Fruit fly (Drosophila melanogaster) whole organism, wandering third instar larva: ENCODE data around the gene CG33552.

Experiments used
- Abd-B ChIP-seq: fragments of >200 bp; optimal IDR thresholded peaks from 2 replicates; lab custom pipeline; 2017; ENCODE audit warnings: missing biosample characterization, missing genetic modification characterization
- CG32264 ChIP-seq: fragments of 200-800 bp; sonication (Bioruptor generic); optimal IDR thresholded peaks from 2 replicates; lab custom pipeline; 2016; ENCODE audit warnings: missing biosample characterization, missing genetic modification characterization
- CG9705 ChIP-seq: fragments of 200-800 bp; sonication (Bioruptor generic); optimal IDR thresholded peaks from 2 replicates; lab custom pipeline; 2018; ENCODE audit warnings: missing biosample characterization, mild to moderate bottlenecking, missing genetic modification characterization
- CrebA ChIP-seq: fragments of 200-800 bp; sonication (Bioruptor generic); optimal IDR thresholded peaks from 2 replicates; lab custom pipeline; 2016; ENCODE audit warnings: missing biosample characterization, mild to moderate bottlenecking, missing genetic modification characterization, borderline replicate concordance
- Dfd ChIP-seq: fragments of >200 bp; optimal IDR thresholded peaks from 2 replicates; lab custom pipeline; 2017; ENCODE audit warnings: missing biosample characterization, missing genetic modification characterization
- Dif ChIP-seq: fragments of 200-275, 200-300 bp; sonication (Bioruptor generic); optimal IDR thresholded peaks from 2 replicates; lab custom pipeline; 2018; ENCODE audit warnings: missing biosample characterization, missing genetic modification characterization; ENCODE audit not compliant: partially characterized antibody
- GATAd ChIP-seq: sonication (Bioruptor generic); optimal IDR thresholded peaks from 2 replicates; lab custom pipeline; 2016; ENCODE audit warnings: missing biosample characterization, missing genetic modification characterization
- HLH106 ChIP-seq: fragments of 200-800 bp; optimal IDR thresholded peaks from 3 replicates; lab custom pipeline; 2019; ENCODE audit warnings: missing biosample characterization, mild to moderate bottlenecking, missing genetic modification characterization, moderate library complexity
- Hnf4 ChIP-seq: fragments of 200-800 bp; sonication (Bioruptor generic); optimal IDR thresholded peaks from 2 replicates; lab custom pipeline; 2016; ENCODE audit warnings: missing biosample characterization, mild to moderate bottlenecking, missing genetic modification characterization
- Hr78 ChIP-seq: fragments of >200 bp; optimal IDR thresholded peaks from 2 replicates; lab custom pipeline; 2017; ENCODE audit warnings: missing biosample characterization, missing genetic modification characterization
- Hr83 ChIP-seq: fragments of 200-300 bp; sonication (Bioruptor generic); optimal IDR thresholded peaks from 2 replicates; lab custom pipeline; 2016; ENCODE audit warnings: missing biosample characterization, mild to moderate bottlenecking, missing genetic modification characterization, moderate library complexity; ENCODE audit not compliant: poor library complexity, severe bottlenecking
- Jra ChIP-seq: sonication (Bioruptor generic); optimal IDR thresholded peaks from 2 replicates; lab custom pipeline; 2016; ENCODE audit warnings: missing biosample characterization, missing genetic modification characterization
- Mio ChIP-seq: sonication (Bioruptor generic); optimal IDR thresholded peaks from 2 replicates; lab custom pipeline; 2016; ENCODE audit warnings: missing biosample characterization, missing genetic modification characterization
- Myc ChIP-seq: fragments of >200 bp; optimal IDR thresholded peaks from 2 replicates; lab custom pipeline; 2017
- N ChIP-seq: fragments of >200 bp; optimal IDR thresholded peaks from 2 replicates; lab custom pipeline; 2018; ENCODE audit warnings: missing biosample characterization, missing external identifiers, missing genetic modification characterization
- OdsH ChIP-seq: fragments of 200-800 bp; sonication (Bioruptor generic); optimal IDR thresholded peaks from 2 replicates; lab custom pipeline; 2016; ENCODE audit warnings: missing biosample characterization, mild to moderate bottlenecking, missing genetic modification characterization
- Rel ChIP-seq, 2 experiments: fragments of 200-800 bp; sonication (Bioruptor generic) in 1 of 2; optimal IDR thresholded peaks; 2 replicates in 1 of 2; 3 replicates in 1 of 2; lab custom pipeline; 2016 to 2019; ENCODE audit warnings: mild to moderate bottlenecking in 2 of 2, missing biosample characterization in 2 of 2, missing genetic modification characterization in 2 of 2, moderate library complexity in 1 of 2
- Sp1 ChIP-seq: fragments of 200-800 bp; sonication (Bioruptor generic); optimal IDR thresholded peaks from 3 replicates; lab custom pipeline; 2019; ENCODE audit warnings: missing biosample characterization, mild to moderate bottlenecking, missing genetic modification characterization, moderate library complexity
- Vsx2 ChIP-seq: fragments of 200-300, 225-300 bp; sonication (Bioruptor generic); optimal IDR thresholded peaks from 2 replicates; lab custom pipeline; 2018; ENCODE audit warnings: missing biosample characterization, missing genetic modification characterization; ENCODE audit not compliant: partially characterized antibody
- br ChIP-seq: fragments of 200-800 bp; sonication (Bioruptor generic); optimal IDR thresholded peaks from 2 replicates; lab custom pipeline; 2016; ENCODE audit warnings: missing biosample characterization, missing genetic modification characterization
- brk ChIP-seq: fragments of 200-800 bp; sonication (Bioruptor generic); optimal IDR thresholded peaks from 2 replicates; lab custom pipeline; 2016; ENCODE audit warnings: missing biosample characterization, mild to moderate bottlenecking, missing genetic modification characterization
- dl ChIP-seq, 2 experiments: fragments of 175-275, 200-275 bp in 1 of 2; fragments of 200-275 bp in 1 of 2; sonication (Bioruptor generic); optimal IDR thresholded peaks; lab custom pipeline; 2018; ENCODE audit warnings: mild to moderate bottlenecking in 2 of 2, missing biosample characterization in 2 of 2, missing genetic modification characterization in 2 of 2, moderate library complexity in 2 of 2; ENCODE audit not compliant: partially characterized antibody in 2 of 2, insufficient read depth in 1 of 2
- dmrt93B ChIP-seq: fragments of 200-800 bp; sonication (Bioruptor generic); optimal IDR thresholded peaks from 2 replicates; lab custom pipeline; 2018; ENCODE audit warnings: missing biosample characterization, mild to moderate bottlenecking, missing genetic modification characterization
- dsf ChIP-seq: sonication (Bioruptor generic); optimal IDR thresholded peaks from 2 replicates; lab custom pipeline; 2016; ENCODE audit warnings: missing biosample characterization, missing genetic modification characterization, borderline replicate concordance
- ey ChIP-seq: fragments of 200-800 bp; sonication (Bioruptor generic); optimal IDR thresholded peaks from 2 replicates; lab custom pipeline; 2016; ENCODE audit warnings: missing biosample characterization, missing genetic modification characterization
- foxo ChIP-seq, 2 experiments: fragments of 200-800 bp; sonication (Bioruptor generic); optimal IDR thresholded peaks; 2 replicates in 1 of 2; 3 replicates in 1 of 2; lab custom pipeline; 2016 to 2017; ENCODE audit warnings: missing biosample characterization in 2 of 2, missing genetic modification characterization in 2 of 2
- fru ChIP-seq: fragments of 200-800 bp; sonication (Bioruptor generic); optimal IDR thresholded peaks from 3 replicates; lab custom pipeline; 2016; ENCODE audit warnings: missing biosample characterization, mild to moderate bottlenecking, missing genetic modification characterization
- h ChIP-seq: fragments of 200-800 bp; sonication (Bioruptor generic); optimal IDR thresholded peaks from 3 replicates; lab custom pipeline; 2016; ENCODE audit warnings: missing biosample characterization, mild to moderate bottlenecking, missing genetic modification characterization
- jim ChIP-seq: fragments of 175-275, 200-325 bp; sonication (Bioruptor generic); optimal IDR thresholded peaks from 2 replicates; lab custom pipeline; 2016; ENCODE audit warnings: missing biosample characterization, mild to moderate bottlenecking, missing genetic modification characterization
- lola ChIP-seq: fragments of >200 bp; optimal IDR thresholded peaks from 2 replicates; lab custom pipeline; 2017; ENCODE audit warnings: missing biosample characterization, missing genetic modification characterization
- pan ChIP-seq: fragments of >200 bp; optimal IDR thresholded peaks from 2 replicates; lab custom pipeline; 2017
- psq ChIP-seq: fragments of 200-800 bp; sonication (Bioruptor generic); optimal IDR thresholded peaks from 3 replicates; lab custom pipeline; 2017; ENCODE audit warnings: missing biosample characterization, mild to moderate bottlenecking, missing genetic modification characterization, moderate library complexity
- rgr ChIP-seq: fragments of 200-800 bp; sonication (Bioruptor generic); optimal IDR thresholded peaks from 3 replicates; lab custom pipeline; 2016; ENCODE audit warnings: missing biosample characterization, mild to moderate bottlenecking, missing genetic modification characterization
- sage ChIP-seq: fragments of 200-800 bp; sonication (Bioruptor generic); optimal IDR thresholded peaks from 2 replicates; lab custom pipeline; 2016; ENCODE audit warnings: missing biosample characterization, mild to moderate bottlenecking, missing genetic modification characterization
- sv ChIP-seq: fragments of 200-800 bp; sonication (Bioruptor generic); optimal IDR thresholded peaks from 3 replicates; lab custom pipeline; 2016; ENCODE audit warnings: missing biosample characterization, missing genetic modification characterization
- tai ChIP-seq: sonication (Bioruptor generic); optimal IDR thresholded peaks from 2 replicates; lab custom pipeline; 2016; ENCODE audit warnings: missing biosample characterization, missing genetic modification characterization
- usp ChIP-seq: fragments of >200 bp; optimal IDR thresholded peaks from 2 replicates; lab custom pipeline; 2017; ENCODE audit warnings: missing biosample characterization, missing genetic modification characterization
- woc ChIP-seq: sonication (Bioruptor generic); optimal IDR thresholded peaks from 2 replicates; lab custom pipeline; 2016; ENCODE audit warnings: missing biosample characterization, mild to moderate bottlenecking, missing genetic modification characterization

CG33552 gene

dm6 chr2L:16720707-16721700 is 38.7 kb downstream of the CG33552 start:
- TF ChIP-seq woc (GFP tag; lab: Kevin White, UChicago) = peak; percentile 86
- TF ChIP-seq jim (GFP tag; lab: Kevin White, UChicago) = no peak
- TF ChIP-seq br = peak; percentile 92
- TF ChIP-seq Hr78 (GFP tag; lab: Kevin White, UChicago) = no peak
- TF ChIP-seq HLH106 (tag; lab: Kevin White, UChicago) = peak; percentile 96
- TF ChIP-seq lola = no peak
- TF ChIP-seq Myc = no peak
- TF ChIP-seq Sp1 (GFP tag; lab: Kevin White, UChicago) = peak; percentile 96
- peak; percentile 97 for TF ChIP-seq brk (GFP tag; lab: Kevin White, UChicago)
- no peak for TF ChIP-seq pan (lab: Kevin White, UChicago)
- TF ChIP-seq sv = peak; percentile 93
- peak; percentile 91 for TF ChIP-seq GATAd (GFP tag; lab: Kevin White, UChicago)
- peak; percentile 58 for TF ChIP-seq Dif
- TF ChIP-seq Jra (GFP tag; lab: Kevin White, UChicago) = peak; percentile 96
- TF ChIP-seq fru (GFP tag; lab: Kevin White, UChicago) = peak; percentile 96
- TF ChIP-seq N = no peak
- peak; percentile 85 for TF ChIP-seq Rel (GFP tag; optimal IDR thresholded peaks at IDR 0.05; lab: Kevin White, UChicago)
- TF ChIP-seq Rel (tag; optimal IDR thresholded peaks at IDR 0.05; lab: Kevin White, UChicago) = peak; percentile 93
- TF ChIP-seq Vsx2 (GFP tag; lab: Kevin White, UChicago) = no peak
- TF ChIP-seq OdsH (GFP tag; lab: Kevin White, UChicago) = peak; percentile 98
- peak; percentile 98 for TF ChIP-seq h (GFP tag; lab: Kevin White, UChicago)
- peak; percentile 94 for TF ChIP-seq tai (GFP tag; lab: Kevin White, UChicago)
- peak; percentile 94 for TF ChIP-seq sage
- peak; percentile 38 for TF ChIP-seq Mio (GFP tag; lab: Kevin White, UChicago)
- peak; percentile 97 for TF ChIP-seq Hnf4 (GFP tag; lab: Kevin White, UChicago)
- TF ChIP-seq dmrt93B = peak; percentile 93
- no peak for TF ChIP-seq usp (GFP tag; lab: Kevin White, UChicago)
- peak; percentile 87 for TF ChIP-seq dsf (GFP tag; lab: Kevin White, UChicago)
- peak; percentile 87 for TF ChIP-seq CG32264
- TF ChIP-seq dl (GFP tag; optimal IDR thresholded peaks at IDR 0.05; lab: Kevin White, UChicago; ENCODE audit: insufficient read depth in 1 of 2, partially characterized antibody in 2 of 2) = no peak
- peak; percentile 73 to 98 for TF ChIP-seq foxo (GFP tag; optimal IDR thresholded peaks at IDR 0.05; lab: Kevin White, UChicago)
- peak; percentile 95 for TF ChIP-seq psq (GFP tag; lab: Kevin White, UChicago)
- peak; percentile 97 for TF ChIP-seq ey
- peak; percentile 64 for TF ChIP-seq Dfd (GFP tag; lab: Kevin White, UChicago)
- peak; percentile 25 for TF ChIP-seq Hr83 (GFP tag; lab: Kevin White, UChicago)
- peak; percentile 63 for TF ChIP-seq CG9705 (GFP tag; lab: Kevin White, UChicago)
- TF ChIP-seq rgr (GFP tag; lab: Kevin White, UChicago) = peak; percentile 98
- no peak for TF ChIP-seq CrebA (GFP tag; lab: Kevin White, UChicago)
- TF ChIP-seq Abd-B (GFP tag; lab: Kevin White, UChicago) = no peak

- no peak for TF ChIP-seq pan (lab: Kevin White, UChicago)
- no peak for TF ChIP-seq Mio (GFP tag; lab: Kevin White, UChicago)
- TF ChIP-seq sage = no peak
- no peak for TF ChIP-seq brk (GFP tag; lab: Kevin White, UChicago)
- TF ChIP-seq Myc = no peak
- TF ChIP-seq OdsH (GFP tag; lab: Kevin White, UChicago) = no peak
- no peak for TF ChIP-seq CG9705 (GFP tag; lab: Kevin White, UChicago)
- TF ChIP-seq rgr (GFP tag; lab: Kevin White, UChicago) = no peak
- no peak for TF ChIP-seq fru (GFP tag; lab: Kevin White, UChicago)
- no peak for TF ChIP-seq N
- TF ChIP-seq tai (GFP tag; lab: Kevin White, UChicago) = no peak
- no peak for TF ChIP-seq Rel (GFP tag; optimal IDR thresholded peaks at IDR 0.05; lab: Kevin White, UChicago)
- TF ChIP-seq Rel (tag; optimal IDR thresholded peaks at IDR 0.05; lab: Kevin White, UChicago) = no peak
- no peak for TF ChIP-seq Vsx2 (GFP tag; lab: Kevin White, UChicago)
- TF ChIP-seq ey = no peak
- TF ChIP-seq br = no peak
- TF ChIP-seq, all 38 proteins: peak for 0
Measured at dm6 chr2L:16722596-16722995, 40.3 kb downstream of the CG33552 start.
